Worm (Caenorhabditis elegans) whole organism, mixed stage, embryonic: ENCODE data around the gene fbxa-3.

Experiments
- ceh-43 ChIP-seq: fragments of 200-800 bp; sonication (Bioruptor generic); optimal IDR thresholded peaks from 2 replicates; lab custom pipeline; 2018; ENCODE audit warnings: mild to moderate bottlenecking, missing genetic modification characterization, moderate library complexity, missing compliant biosample characterization
- elt-1 ChIP-seq: sonication (generic microtip); optimal IDR thresholded peaks from 2 replicates; lab custom pipeline; 2017; ENCODE audit warnings: missing genetic modification characterization, mild to moderate bottlenecking, missing compliant biosample characterization, antibody characterized with exemption, moderate library complexity, borderline replicate concordance; ENCODE audit not compliant: insufficient read depth
- elt-3 ChIP-seq: fragments of 150-350 bp; optimal IDR thresholded peaks from 2 replicates; lab custom pipeline; 2014; ENCODE audit warnings: missing biosample characterization, missing genetic modification characterization
- hlh-1 ChIP-seq: fragments of 150-350 bp; optimal IDR thresholded peaks from 2 replicates; lab custom pipeline; 2014; ENCODE audit warnings: missing biosample characterization, missing genetic modification reagents, missing genetic modification characterization
- mep-1 ChIP-seq: fragments of 150-350 bp; optimal IDR thresholded peaks from 2 replicates; lab custom pipeline; 2017; ENCODE audit warnings: missing biosample characterization, missing genetic modification reagents, missing genetic modification characterization, inconsistent platforms
- nhr-237 ChIP-seq: fragments of 150-350 bp; optimal IDR thresholded peaks from 2 replicates; lab custom pipeline; 2014; ENCODE audit warnings: missing biosample characterization, missing genetic modification characterization
- sptf-1 ChIP-seq: sonication (generic microtip); optimal IDR thresholded peaks from 2 replicates; lab custom pipeline; 2017; ENCODE audit warnings: mild to moderate bottlenecking, missing genetic modification characterization, moderate library complexity, missing compliant biosample characterization
- unc-120 ChIP-seq: sonication (generic microtip); optimal IDR thresholded peaks from 2 replicates; lab custom pipeline; 2017; ENCODE audit warnings: missing genetic modification characterization, missing compliant biosample characterization; ENCODE audit not compliant: poor library complexity, severe bottlenecking

DNA sequence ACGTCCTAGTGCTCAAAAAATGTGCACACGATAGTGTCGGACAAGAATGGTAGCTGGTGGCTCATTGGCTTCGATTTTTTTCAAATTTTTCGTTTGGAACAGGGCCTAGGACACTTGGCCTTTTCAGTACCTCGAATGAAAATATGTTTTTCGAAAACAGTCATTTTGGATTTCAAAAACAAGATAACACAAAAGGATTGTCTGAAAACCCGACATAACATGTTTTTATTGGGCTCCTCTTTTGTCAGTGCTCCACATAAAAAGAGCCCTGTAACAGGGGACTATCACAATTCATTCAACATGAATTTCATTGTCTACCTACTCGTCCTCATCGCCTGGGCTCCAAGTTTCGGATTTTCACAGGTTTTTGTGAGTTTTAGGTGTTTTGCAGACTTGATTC is 43.6 kb upstream of the fbxa-3 start, which contains the start of gene C16C4.17:
- TF ChIP-seq elt-3 (tag; lab: Kevin White, UChicago): no peak
- no peak for TF ChIP-seq nhr-237 (tag; lab: Kevin White, UChicago)
- no peak for TF ChIP-seq sptf-1
- TF ChIP-seq mep-1 (tag; lab: Kevin White, UChicago): no peak
- TF ChIP-seq unc-120 (tag; lab: Kevin White, UChicago): no peak
- no peak for TF ChIP-seq elt-1
- no peak for TF ChIP-seq ceh-43 (GFP tag; lab: Kevin White, UChicago)
- no peak for TF ChIP-seq hlh-1 (tag; lab: Kevin White, UChicago)
